Fruit fly (Drosophila melanogaster) whole organism, prepupa: ENCODE measurements around the gene Polr3I.

Source experiments
- Blimp-1 ChIP-seq: fragments of 200-800 bp; sonication (Bioruptor generic); optimal IDR thresholded peaks from 3 replicates; lab custom pipeline; 2017; ENCODE audit warnings: missing biosample characterization, missing genetic modification characterization, mild to moderate bottlenecking, moderate library complexity, missing genetic modification reagents
- CG10631 ChIP-seq: fragments of 200-800 bp; sonication (Bioruptor generic); optimal IDR thresholded peaks from 2 replicates; lab custom pipeline; 2016; ENCODE audit warnings: missing biosample characterization, missing genetic modification characterization
- CG11294 ChIP-seq: fragments of 200-800 bp; sonication (Bioruptor generic); IDR thresholded peaks from 2 replicates; pipeline ENCODE4 v1.3.6; 2022; ENCODE audit warnings: missing biosample characterization, missing genetic modification characterization
- CG11762 ChIP-seq: fragments of 200-800 bp; sonication (Bioruptor generic); optimal IDR thresholded peaks from 3 replicates; lab custom pipeline; 2016; ENCODE audit warnings: missing biosample characterization, missing genetic modification characterization; ENCODE audit not compliant: insufficient read depth
- CG11902 ChIP-seq: fragments of 200-800 bp; sonication (Bioruptor generic); optimal IDR thresholded peaks from 3 replicates; lab custom pipeline; 2016; ENCODE audit warnings: missing biosample characterization, missing genetic modification characterization
- CG15336 ChIP-seq: fragments of 200-800 bp; sonication (Bioruptor generic); IDR thresholded peaks from 2 replicates; pipeline ENCODE4 v1.3.6; 2022; ENCODE audit warnings: missing biosample characterization, missing genetic modification characterization
- CG1621 ChIP-seq: fragments of 200-800 bp; sonication (Bioruptor generic); optimal IDR thresholded peaks from 3 replicates; lab custom pipeline; 2018; ENCODE audit warnings: missing biosample characterization, mild to moderate bottlenecking, missing genetic modification characterization
- CG3032 ChIP-seq: fragments of 200-800 bp; optimal IDR thresholded peaks from 2 replicates; lab custom pipeline; 2019; ENCODE audit warnings: missing biosample characterization, mild to moderate bottlenecking, missing genetic modification characterization, moderate library complexity
- CG31627 ChIP-seq: fragments of 200-800 bp; sonication (Bioruptor generic); optimal IDR thresholded peaks from 3 replicates; lab custom pipeline; 2016; ENCODE audit warnings: missing biosample characterization, missing genetic modification characterization
- CG32006 ChIP-seq: fragments of 200-800 bp; sonication (Bioruptor generic); optimal IDR thresholded peaks from 3 replicates; lab custom pipeline; 2017; ENCODE audit warnings: missing biosample characterization, mild to moderate bottlenecking, missing genetic modification characterization
- CG34406 ChIP-seq: fragments of 200-800 bp; sonication (Bioruptor generic); optimal IDR thresholded peaks from 3 replicates; lab custom pipeline; 2016; ENCODE audit warnings: missing biosample characterization, missing genetic modification characterization
- CG3919 ChIP-seq: fragments of 200-800 bp; sonication (Bioruptor generic); optimal IDR thresholded peaks from 3 replicates; lab custom pipeline; 2016; ENCODE audit warnings: missing biosample characterization, missing genetic modification characterization
- CG4318 ChIP-seq: fragments of 200-800 bp; sonication (Bioruptor generic); optimal IDR thresholded peaks from 3 replicates; lab custom pipeline; 2017; ENCODE audit warnings: missing biosample characterization, mild to moderate bottlenecking, missing genetic modification characterization
- CG6163 ChIP-seq: fragments of 200-800 bp; sonication (Bioruptor generic); IDR thresholded peaks from 3 replicates; pipeline ENCODE4 v1.3.6; 2022; ENCODE audit warnings: missing biosample characterization, missing genetic modification characterization
- CG6276 ChIP-seq: fragments of 200-800 bp; sonication (Bioruptor generic); optimal IDR thresholded peaks from 2 replicates; lab custom pipeline; 2017; ENCODE audit warnings: missing biosample characterization, mild to moderate bottlenecking, missing genetic modification characterization
- CG6854 ChIP-seq: fragments of 200-800 bp; sonication (Bioruptor generic); optimal IDR thresholded peaks from 2 replicates; lab custom pipeline; 2017; ENCODE audit warnings: missing biosample characterization, mild to moderate bottlenecking, missing genetic modification characterization
- CG7368 ChIP-seq: fragments of 200-800 bp; sonication (Bioruptor generic); optimal IDR thresholded peaks from 3 replicates; lab custom pipeline; 2016; ENCODE audit warnings: missing biosample characterization, missing genetic modification characterization
- CG8119 ChIP-seq: fragments of 200-800 bp; sonication (Bioruptor generic); IDR thresholded peaks from 3 replicates; pipeline ENCODE4 v1.3.6; 2022; ENCODE audit warnings: missing biosample characterization, missing genetic modification characterization
- Eip78C ChIP-seq: fragments of 200-800 bp; sonication (Bioruptor generic); peaks from one replicate; lab custom pipeline; 2016; ENCODE audit warnings: missing biosample characterization, missing genetic modification characterization
- Eip93F ChIP-seq: fragments of 200-800 bp; sonication (Bioruptor generic); optimal IDR thresholded peaks from 2 replicates; lab custom pipeline; 2016; ENCODE audit warnings: missing biosample characterization, mild to moderate bottlenecking, missing genetic modification characterization
- Ets21C ChIP-seq: fragments of 200-800 bp; sonication (Bioruptor generic); optimal IDR thresholded peaks from 3 replicates; lab custom pipeline; 2016; ENCODE audit warnings: missing biosample characterization, missing genetic modification characterization
- Gug ChIP-seq: fragments of 200-800 bp; sonication (Bioruptor generic); IDR thresholded peaks from 2 replicates; pipeline ENCODE4 v1.3.6; 2022; ENCODE audit warnings: missing biosample characterization, missing genetic modification characterization
- Hr38 ChIP-seq: sonication (Bioruptor generic); optimal IDR thresholded peaks from 2 replicates; lab custom pipeline; 2016; ENCODE audit warnings: missing biosample characterization, missing genetic modification characterization
- Lpt ChIP-seq: fragments of 200-800 bp; sonication (Bioruptor generic); optimal IDR thresholded peaks from 3 replicates; lab custom pipeline; 2016; ENCODE audit warnings: missing biosample characterization, missing genetic modification characterization
- OdsH ChIP-seq: fragments of 200-800 bp; sonication (Bioruptor generic); optimal IDR thresholded peaks from 3 replicates; lab custom pipeline; 2016; ENCODE audit warnings: missing biosample characterization, missing genetic modification characterization
- Smox ChIP-seq: fragments of 200-800 bp; sonication (Bioruptor generic); optimal IDR thresholded peaks from 3 replicates; lab custom pipeline; 2016; ENCODE audit warnings: missing biosample characterization, missing genetic modification characterization
- Sox102F ChIP-seq: fragments of 200-800 bp; sonication (Bioruptor generic); optimal IDR thresholded peaks from 2 replicates; lab custom pipeline; 2016; ENCODE audit warnings: missing biosample characterization, mild to moderate bottlenecking, missing genetic modification characterization
- Sox15 ChIP-seq: fragments of 200-800 bp; sonication (Bioruptor generic); optimal IDR thresholded peaks from 3 replicates; lab custom pipeline; 2016; ENCODE audit warnings: missing biosample characterization, missing genetic modification characterization
- acj6 ChIP-seq: fragments of 200-800 bp; sonication (Bioruptor generic); optimal IDR thresholded peaks from 3 replicates; lab custom pipeline; 2016; ENCODE audit warnings: missing biosample characterization, missing genetic modification characterization
- cyc ChIP-seq: fragments of 200-800 bp; sonication (Bioruptor generic); optimal IDR thresholded peaks from 3 replicates; lab custom pipeline; 2016; ENCODE audit warnings: missing biosample characterization, missing genetic modification characterization
- dac ChIP-seq: fragments of 200-800 bp; sonication (Bioruptor generic); optimal IDR thresholded peaks from 2 replicates; lab custom pipeline; 2017; ENCODE audit warnings: missing biosample characterization, mild to moderate bottlenecking, missing genetic modification characterization
- dsx ChIP-seq: fragments of 200-800 bp; optimal IDR thresholded peaks from 3 replicates; lab custom pipeline; 2019; ENCODE audit warnings: missing biosample characterization, mild to moderate bottlenecking, missing genetic modification characterization, moderate library complexity; ENCODE audit not compliant: poor library complexity, severe bottlenecking
- eg ChIP-seq: fragments of 200-800 bp; sonication (Bioruptor generic); IDR thresholded peaks from 3 replicates; pipeline ENCODE4 v1.3.6; 2022; ENCODE audit warnings: missing biosample characterization, missing genetic modification characterization
- fkh ChIP-seq: fragments of 200-800 bp; sonication (Bioruptor generic); optimal IDR thresholded peaks from 3 replicates; lab custom pipeline; 2017; ENCODE audit warnings: missing biosample characterization, mild to moderate bottlenecking, missing genetic modification characterization, moderate library complexity
- lz ChIP-seq: fragments of 200-800 bp; sonication (Bioruptor generic); optimal IDR thresholded peaks from 3 replicates; lab custom pipeline; 2016; ENCODE audit warnings: missing biosample characterization, missing genetic modification characterization
- net ChIP-seq: fragments of 200-800 bp; sonication (Bioruptor generic); optimal IDR thresholded peaks from 3 replicates; lab custom pipeline; 2016; ENCODE audit warnings: missing biosample characterization, missing genetic modification characterization
- pdm3 ChIP-seq: fragments of 200-800 bp; sonication (Bioruptor generic); optimal IDR thresholded peaks from 3 replicates; lab custom pipeline; 2016; ENCODE audit warnings: missing biosample characterization, missing genetic modification characterization
- salr ChIP-seq, 2 experiments: fragments of 200-800 bp; sonication (Bioruptor generic); optimal IDR thresholded peaks; 3 replicates each; lab custom pipeline; 2016 to 2018; ENCODE audit warnings: missing biosample characterization in 2 of 2, missing genetic modification characterization in 2 of 2, mild to moderate bottlenecking in 1 of 2
- svp ChIP-seq: fragments of 200-800 bp; sonication (Bioruptor generic); peaks from one replicate; lab custom pipeline; 2016; ENCODE audit warnings: missing biosample characterization, missing genetic modification characterization
- topi ChIP-seq: fragments of 200-800 bp; sonication (Bioruptor generic); optimal IDR thresholded peaks from 3 replicates; lab custom pipeline; 2016; ENCODE audit warnings: missing biosample characterization, missing genetic modification characterization

Gene Polr3I

DNA sequence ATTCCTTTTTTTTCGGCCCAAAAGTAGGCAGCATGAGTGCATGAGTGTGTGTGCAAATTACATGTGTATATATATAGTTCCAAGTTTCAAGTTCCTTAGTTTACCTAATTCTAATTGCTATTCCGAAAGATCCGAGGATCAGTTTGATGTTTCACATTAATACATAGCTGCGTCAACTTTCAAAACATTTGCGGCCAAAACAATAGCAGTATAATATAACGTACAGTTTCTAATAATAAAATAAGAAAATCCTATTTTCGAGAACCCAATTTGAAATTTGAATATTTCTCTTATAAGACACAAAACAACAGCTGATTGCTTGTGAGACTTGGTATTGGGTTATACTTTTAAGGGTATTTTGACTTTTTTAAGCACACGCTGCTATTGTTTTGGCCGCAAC is 45.3 kb upstream of the Polr3I start:
- TF ChIP-seq CG6163 (0 out of 3 replicates have a peak, but pooled peaks have one; percentile 13), Sox15 (no peak), Hr38 (no peak), CG4318 (GFP tag; lab: Kevin White, UChicago) (no peak), fkh (GFP tag; lab: Kevin White, UChicago) (no peak), Eip78C (GFP tag; lab: Kevin White, UChicago) (peak; percentile 11), salr (GFP tag; optimal IDR thresholded peaks at IDR 0.05; lab: Kevin White, UChicago) (no peak), CG11902 (GFP tag; lab: Kevin White, UChicago) (no peak), CG11294 (no peak), topi (GFP tag; lab: Kevin White, UChicago) (no peak), net (GFP tag; lab: Kevin White, UChicago) (no peak), Gug (no peak), Lpt (GFP tag; lab: Kevin White, UChicago) (no peak), dsx (GFP tag; lab: Kevin White, UChicago) (no peak), CG6276 (GFP tag; lab: Kevin White, UChicago) (peak; percentile 7), cyc (GFP tag; lab: Kevin White, UChicago) (no peak), CG8119 (GFP tag; lab: Robert Waterston, UW) (0 out of 3 replicates have a peak, but pooled peaks have one; percentile 17), Blimp-1 (GFP tag; lab: Kevin White, UChicago) (no peak), Ets21C (GFP tag; lab: Kevin White, UChicago) (no peak), eg (peak; percentile 45; the same call in 1 of the 3 replicates)

DNA sequence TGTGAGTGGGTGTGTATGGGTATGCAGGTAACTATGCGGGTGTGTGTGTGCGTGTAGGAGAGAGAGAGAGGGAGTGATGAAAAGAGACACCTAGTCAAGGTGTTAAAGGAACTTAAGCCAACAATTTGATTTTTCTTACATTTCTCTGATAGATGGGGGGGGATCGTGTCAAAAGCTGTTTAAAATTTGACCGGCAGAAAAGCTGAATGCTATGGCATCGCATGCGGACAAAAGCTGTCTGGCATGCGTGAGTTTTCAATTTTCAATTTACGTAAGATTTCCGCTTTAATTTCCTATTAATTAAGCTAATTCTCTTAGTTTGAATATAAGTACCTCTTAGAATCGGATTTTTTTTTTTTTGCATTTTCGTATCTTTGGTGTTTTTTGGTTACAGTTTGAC is 44.5 kb upstream of the Polr3I start:
- no peak for TF ChIP-seq CG32006 (GFP tag; lab: Kevin White, UChicago)
- TF ChIP-seq, all 60 proteins: peak for 0

DNA sequence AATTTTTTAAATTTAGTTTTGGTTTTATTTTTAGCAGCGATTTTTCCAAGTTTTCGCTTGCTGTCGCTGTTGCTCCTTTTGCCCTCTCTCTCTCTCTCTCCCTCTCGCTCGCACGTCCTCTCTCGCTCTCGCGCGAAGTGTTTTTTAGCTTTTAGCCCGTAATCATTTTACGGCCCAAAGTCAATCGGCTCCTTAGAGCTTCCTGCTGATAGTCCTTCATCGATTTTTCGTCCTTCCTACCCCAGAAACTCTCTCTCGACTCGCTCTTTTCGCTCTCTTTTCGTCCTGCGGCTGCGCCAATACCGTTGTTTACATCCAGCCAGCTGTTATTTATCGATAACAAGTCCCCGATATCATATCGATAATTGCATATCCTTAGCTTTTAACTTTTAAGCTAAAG is 40.1 kb upstream of the Polr3I start, which contains the start of gene RSG7:
RSG7 (minus strand) TSS at position 139 of the 400 bp plus-strand sequence.
- TF ChIP-seq CG8119 (GFP tag; lab: Robert Waterston, UW) (no peak), eg (no peak), lz (no peak), Sox102F (GFP tag; lab: Kevin White, UChicago) (no peak), topi (GFP tag; lab: Kevin White, UChicago) (no peak), CG11762 (GFP tag; lab: Kevin White, UChicago) (no peak), CG6276 (GFP tag; lab: Kevin White, UChicago) (no peak), dac (GFP tag; lab: Kevin White, UChicago) (no peak), salr (GFP tag; optimal IDR thresholded peaks at IDR 0.05; lab: Kevin White, UChicago) (no peak), CG32006 (GFP tag; lab: Kevin White, UChicago) (no peak), svp (GFP tag; lab: Kevin White, UChicago) (no peak), CG10631 (no peak), CG3032 (tag; lab: Kevin White, UChicago) (no peak), Smox (GFP tag; lab: Kevin White, UChicago) (no peak)

DNA sequence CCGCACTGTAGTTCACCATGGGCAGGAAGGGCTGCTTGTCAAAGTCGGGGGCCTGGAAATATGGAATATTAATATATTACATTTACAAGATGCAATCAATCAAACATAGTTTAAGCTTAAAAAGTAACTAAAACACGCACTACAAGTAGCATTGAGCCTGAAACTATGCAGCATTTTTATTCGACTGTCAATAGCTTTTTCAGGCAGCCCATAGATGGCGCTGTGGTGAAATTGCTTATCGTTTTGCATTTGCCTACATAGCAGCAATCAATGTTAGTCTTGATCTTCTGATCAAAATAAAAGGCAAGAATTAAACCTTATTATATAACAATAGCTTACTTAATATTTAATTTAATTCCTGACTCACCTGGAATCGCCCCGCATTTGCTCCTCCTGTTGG is 37.8 kb upstream of the Polr3I start:
- TF ChIP-seq pdm3 (GFP tag; lab: Kevin White, UChicago) (no peak), svp (GFP tag; lab: Kevin White, UChicago) (peak; percentile 28), Eip78C (GFP tag; lab: Kevin White, UChicago) (peak; percentile 24)

DNA sequence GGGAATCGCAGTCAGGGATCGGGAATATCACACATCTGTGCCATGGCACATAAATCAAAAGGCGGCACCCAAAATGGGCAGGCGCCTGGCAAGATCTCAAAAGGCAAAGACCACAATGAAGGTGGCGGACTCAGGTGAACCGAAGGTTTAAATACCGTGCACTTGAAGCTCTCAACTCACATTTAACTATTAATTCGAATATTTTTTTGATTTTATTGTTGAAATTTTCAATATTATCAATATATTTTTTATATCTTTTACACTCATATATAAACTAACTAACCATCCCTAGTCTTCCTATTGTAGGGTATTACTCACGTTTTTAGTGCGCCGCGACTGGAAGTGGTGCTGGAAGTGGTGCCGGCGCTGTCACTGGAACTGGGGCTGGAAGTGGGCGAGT is 35.4 kb upstream of the Polr3I start:
- no peak for TF ChIP-seq CG7368 (GFP tag; lab: Kevin White, UChicago)
- no peak for TF ChIP-seq CG4318 (GFP tag; lab: Kevin White, UChicago)
- 0 out of 2 replicates have a peak, but pooled peaks have one; percentile 28 for TF ChIP-seq CG15336 (GFP tag; lab: Robert Waterston, UW)
- TF ChIP-seq CG3919 = peak; percentile 37
- TF ChIP-seq Eip78C (GFP tag; lab: Kevin White, UChicago) = peak; percentile 73
- TF ChIP-seq CG34406 = peak; percentile 4
- peak; percentile 1 for TF ChIP-seq net (GFP tag; lab: Kevin White, UChicago)
- no peak for TF ChIP-seq CG6854
- peak; percentile 55 for TF ChIP-seq svp (GFP tag; lab: Kevin White, UChicago)
- no peak for TF ChIP-seq lz
- TF ChIP-seq pdm3 (GFP tag; lab: Kevin White, UChicago) = no peak
- TF ChIP-seq acj6 = peak; percentile 17
- TF ChIP-seq CG10631 = peak; percentile 4
- TF ChIP-seq CG11762 (GFP tag; lab: Kevin White, UChicago) = no peak
- TF ChIP-seq CG31627 (GFP tag; lab: Kevin White, UChicago) = no peak
- peak; percentile 36; the same call in 1 of the 3 replicates for TF ChIP-seq CG8119 (GFP tag; lab: Robert Waterston, UW)
- no peak for TF ChIP-seq CG1621
- TF ChIP-seq CG32006 (GFP tag; lab: Kevin White, UChicago) = peak; percentile 50
- TF ChIP-seq Hr38 = no peak
- no peak; the same call in 2 of the 3 replicates for TF ChIP-seq CG6163
- TF ChIP-seq OdsH (GFP tag; lab: Kevin White, UChicago) = peak; percentile 23
- TF ChIP-seq Eip93F (GFP tag; lab: Kevin White, UChicago) = no peak
